Worm (Caenorhabditis elegans) whole organism, L2 larva: ENCODE data around the gene C36B7.5.

Source experiments
- C34F6.9 ChIP-seq: fragments of 150-350 bp; optimal IDR thresholded peaks from 2 replicates; lab custom pipeline; 2014; ENCODE audit warnings: missing biosample characterization, missing genetic modification characterization
- F13H6.1 ChIP-seq: sonication (generic microtip); optimal IDR thresholded peaks from 2 replicates; lab custom pipeline; 2016; ENCODE audit warnings: missing genetic modification characterization, missing compliant biosample characterization
- R02D3.7 ChIP-seq: fragments of 150-350 bp; optimal IDR thresholded peaks from 2 replicates; lab custom pipeline; 2014; ENCODE audit warnings: missing biosample characterization, missing genetic modification characterization
- Y55F3AM.14 ChIP-seq: fragments of 200-800 bp; sonication (Bioruptor generic); optimal IDR thresholded peaks from 2 replicates; lab custom pipeline; 2018; ENCODE audit warnings: mild to moderate bottlenecking, missing genetic modification characterization, missing compliant biosample characterization
- alr-1 ChIP-seq: fragments of 150-350 bp; optimal IDR thresholded peaks from 2 replicates; lab custom pipeline; 2014; ENCODE audit warnings: missing biosample characterization, missing genetic modification characterization
- ama-1 ChIP-seq: fragments of 150-350 bp; optimal IDR thresholded peaks from 2 replicates; lab custom pipeline; 2018; ENCODE audit warnings: inconsistent platforms
- blmp-1 ChIP-seq: sonication (generic microtip); optimal IDR thresholded peaks from 2 replicates; lab custom pipeline; 2017; ENCODE audit warnings: missing genetic modification characterization, mild to moderate bottlenecking, missing compliant biosample characterization, antibody characterized with exemption, moderate library complexity; ENCODE audit not compliant: insufficient read depth
- ceh-82 ChIP-seq: fragments of 150-350 bp; optimal IDR thresholded peaks from 2 replicates; lab custom pipeline; 2014; ENCODE audit warnings: missing biosample characterization, missing genetic modification characterization
- crh-2 ChIP-seq: sonication (generic microtip); optimal IDR thresholded peaks from 2 replicates; lab custom pipeline; 2017; ENCODE audit warnings: missing biosample characterization, missing genetic modification characterization
- egl-27 ChIP-seq: sonication (generic microtip); optimal IDR thresholded peaks from 3 replicates; lab custom pipeline; 2017; ENCODE audit warnings: missing biosample characterization, missing genetic modification reagents, missing genetic modification characterization
- elt-1 ChIP-seq: fragments of 150-350 bp; optimal IDR thresholded peaks from 2 replicates; lab custom pipeline; 2014; ENCODE audit warnings: missing biosample characterization, missing genetic modification characterization
- elt-3 ChIP-seq: sonication (generic microtip); optimal IDR thresholded peaks from 2 replicates; lab custom pipeline; 2017; ENCODE audit warnings: missing biosample characterization, missing genetic modification characterization
- fos-1 ChIP-seq: fragments of 150-350 bp; optimal IDR thresholded peaks from 2 replicates; lab custom pipeline; 2014; ENCODE audit warnings: missing biosample characterization, missing genetic modification characterization
- gmeb-1 ChIP-seq: fragments of 150-350 bp; optimal IDR thresholded peaks from 2 replicates; lab custom pipeline; 2014; ENCODE audit warnings: missing biosample characterization, missing genetic modification characterization
- lin-11 ChIP-seq: fragments of 150-350 bp; sonication (generic microtip); optimal IDR thresholded peaks from 2 replicates; lab custom pipeline; 2014; ENCODE audit warnings: missing biosample characterization, missing genetic modification characterization, inconsistent platforms, mixed read lengths
- lin-13 ChIP-seq: fragments of 150-350 bp; optimal IDR thresholded peaks from 2 replicates; lab custom pipeline; 2014; ENCODE audit warnings: missing biosample characterization, missing genetic modification reagents, missing genetic modification characterization
- lin-39 ChIP-seq: fragments of 150-350 bp; optimal IDR thresholded peaks from 2 replicates; lab custom pipeline; 2014; ENCODE audit warnings: missing biosample characterization, missing genetic modification reagents, missing genetic modification characterization
- lsy-2 ChIP-seq, 2 experiments: fragments of 150-350 bp in 1 of 2; sonication (generic microtip) in 1 of 2; optimal IDR thresholded peaks; 2 replicates each; lab custom pipeline; 2014 to 2017; ENCODE audit warnings: missing biosample characterization in 2 of 2, missing genetic modification characterization in 2 of 2
- mdl-1 ChIP-seq, 2 experiments: fragments of 150-350 bp in 1 of 2; sonication (generic microtip) in 1 of 2; optimal IDR thresholded peaks; 2 replicates each; lab custom pipeline; 2017; ENCODE audit warnings: missing biosample characterization in 2 of 2, missing genetic modification characterization in 2 of 2
- nhr-10 ChIP-seq: sonication (generic microtip); optimal IDR thresholded peaks from 2 replicates; lab custom pipeline; 2017; ENCODE audit warnings: missing biosample characterization, missing genetic modification characterization
- nhr-129 ChIP-seq: fragments of 150-350 bp; optimal IDR thresholded peaks from 2 replicates; lab custom pipeline; 2014; ENCODE audit warnings: missing biosample characterization, missing genetic modification characterization
- nhr-23 ChIP-seq: fragments of 150-350 bp; optimal IDR thresholded peaks from 2 replicates; lab custom pipeline; 2014; ENCODE audit warnings: missing biosample characterization, missing genetic modification reagents, missing genetic modification characterization
- nhr-237 ChIP-seq: fragments of 150-350 bp; optimal IDR thresholded peaks from 2 replicates; lab custom pipeline; 2014; ENCODE audit warnings: missing biosample characterization, missing genetic modification characterization
- nhr-25 ChIP-seq: fragments of 150-350 bp; sonication (generic microtip); optimal IDR thresholded peaks from 3 replicates; lab custom pipeline; 2014; ENCODE audit warnings: missing biosample characterization, missing genetic modification characterization
- nhr-6 ChIP-seq: fragments of 150-350 bp; optimal IDR thresholded peaks from 2 replicates; lab custom pipeline; 2014; ENCODE audit warnings: missing biosample characterization, missing genetic modification characterization
- nhr-77 ChIP-seq: fragments of 150-350 bp; optimal IDR thresholded peaks from 2 replicates; lab custom pipeline; 2014; ENCODE audit warnings: missing biosample characterization, missing genetic modification characterization
- peb-1 ChIP-seq: fragments of 150-350 bp; optimal IDR thresholded peaks from 2 replicates; lab custom pipeline; 2014; ENCODE audit warnings: missing biosample characterization, missing genetic modification characterization
- sem-4 ChIP-seq: fragments of 150-350 bp; optimal IDR thresholded peaks from 2 replicates; lab custom pipeline; 2014; ENCODE audit warnings: missing biosample characterization, missing genetic modification reagents, missing genetic modification characterization
- sma-3 ChIP-seq: sonication (generic microtip); optimal IDR thresholded peaks from 2 replicates; lab custom pipeline; 2016; ENCODE audit warnings: missing genetic modification reagents, missing genetic modification characterization, missing compliant biosample characterization
- sma-9 ChIP-seq, 2 experiments: fragments of 150-350 bp in 1 of 2; sonication (generic microtip) in 1 of 2; optimal IDR thresholded peaks; 2 replicates each; lab custom pipeline; 2014 to 2016; ENCODE audit warnings: missing genetic modification characterization in 2 of 2, mild to moderate bottlenecking in 1 of 2, missing biosample characterization in 1 of 2, missing compliant biosample characterization in 1 of 2, missing genetic modification reagents in 1 of 2, moderate library complexity in 1 of 2
- unc-39 ChIP-seq: fragments of 150-350 bp; optimal IDR thresholded peaks from 2 replicates; lab custom pipeline; 2014; ENCODE audit warnings: missing biosample characterization, missing genetic modification characterization
- zag-1 ChIP-seq: fragments of 150-350 bp; optimal IDR thresholded peaks from 2 replicates; lab custom pipeline; 2014; ENCODE audit warnings: missing biosample characterization, missing genetic modification characterization
- ztf-1 ChIP-seq: fragments of 200-800 bp; sonication (Bioruptor generic); conservative IDR thresholded peaks from 2 replicates; pipeline ENCODE4 v1.3.6; 2022; ENCODE audit warnings: missing genetic modification characterization, missing compliant biosample characterization
- ztf-11 ChIP-seq: sonication (generic microtip); optimal IDR thresholded peaks from 2 replicates; lab custom pipeline; 2017; ENCODE audit warnings: missing biosample characterization, missing genetic modification characterization

The C36B7.5 gene

DNA sequence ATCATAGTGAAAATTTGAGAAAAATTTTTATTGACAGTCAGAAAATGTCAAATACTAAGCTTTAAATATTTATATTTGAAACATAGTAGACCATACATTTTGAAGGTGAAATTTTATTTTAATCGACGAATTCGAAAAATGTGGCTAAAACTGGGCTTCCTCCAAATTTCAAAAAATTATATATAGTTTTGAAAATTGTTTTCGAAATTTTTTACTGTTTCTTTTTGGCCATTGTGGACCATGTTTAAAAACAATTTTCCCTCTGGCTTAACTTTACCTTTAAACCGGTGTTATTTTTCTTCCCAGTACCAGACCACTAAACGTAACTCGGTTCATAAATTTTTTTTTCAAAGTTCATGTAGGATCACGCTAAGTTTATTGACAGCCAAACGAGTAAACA is 26.4 kb upstream of the C36B7.5 start:
- TF ChIP-seq elt-1 (tag; lab: Kevin White, UChicago) (no peak), unc-39 (tag; lab: Kevin White, UChicago) (no peak), lin-11 (no peak), peb-1 (no peak), zag-1 (tag; lab: Kevin White, UChicago) (no peak), alr-1 (tag; lab: Kevin White, UChicago) (no peak), nhr-129 (no peak), nhr-23 (tag; lab: Kevin White, UChicago) (no peak), R02D3.7 (tag; lab: Kevin White, UChicago) (no peak), sma-9 (GFP tag; optimal IDR thresholded peaks at IDR 0.05; lab: Kevin White, UChicago) (no peak), sma-9 (tag; optimal IDR thresholded peaks at IDR 0.05; lab: Kevin White, UChicago) (no peak), nhr-25 (tag; lab: Kevin White, UChicago) (no peak), ceh-82 (no peak), mdl-1 (tag; optimal IDR thresholded peaks at IDR 0.05; lab: Kevin White, UChicago) (no peak), Y55F3AM.14 (GFP tag; lab: Kevin White, UChicago) (no peak)

DNA sequence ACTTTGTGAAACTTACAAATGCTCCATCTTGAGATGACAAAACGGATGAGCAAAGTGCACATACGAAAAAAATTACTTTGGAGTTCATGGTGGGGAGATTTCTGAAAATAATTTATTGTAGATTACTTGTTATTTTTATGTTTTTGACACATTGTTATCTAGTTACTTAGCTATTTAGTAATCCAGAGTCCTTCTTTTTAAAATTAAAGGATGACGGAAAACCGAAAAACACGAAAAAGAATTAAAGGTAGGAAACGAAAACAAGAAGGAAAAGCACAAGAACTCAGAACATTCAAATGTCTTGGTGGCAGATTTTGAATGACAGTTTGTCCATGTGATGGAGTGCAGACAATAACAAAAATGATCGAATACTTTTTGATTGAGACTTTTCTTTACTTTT is 20.6 kb upstream of the C36B7.5 start, which contains the start of gene hen-1:
TSS of gene hen-1 (minus strand) at position 101 of the 400 bp plus-strand sequence.
- TF ChIP-seq C34F6.9 (tag; lab: Kevin White, UChicago) (no peak), lin-39 (tag; lab: Kevin White, UChicago) (no peak), R02D3.7 (tag; lab: Kevin White, UChicago) (no peak), elt-1 (tag; lab: Kevin White, UChicago) (no peak), nhr-237 (tag; lab: Kevin White, UChicago) (no peak), nhr-10 (tag; lab: Kevin White, UChicago) (no peak), ceh-82 (no peak), nhr-25 (tag; lab: Kevin White, UChicago) (no peak), sem-4 (tag; lab: Kevin White, UChicago) (no peak), mdl-1 (tag; optimal IDR thresholded peaks at IDR 0.05; lab: Kevin White, UChicago) (no peak), elt-3 (tag; lab: Kevin White, UChicago) (no peak), nhr-6 (no peak), F13H6.1 (no peak), sma-9 (GFP tag; optimal IDR thresholded peaks at IDR 0.05; lab: Kevin White, UChicago) (no peak), sma-9 (tag; optimal IDR thresholded peaks at IDR 0.05; lab: Kevin White, UChicago) (no peak), lin-13 (no peak)

- TF ChIP-seq gmeb-1 (no peak), blmp-1 (tag; lab: Kevin White, UChicago) (no peak), sma-3 (GFP tag; lab: Kevin White, UChicago) (no peak), crh-2 (tag; lab: Kevin White, UChicago) (no peak), ceh-82 (no peak), egl-27 (tag; lab: Kevin White, UChicago) (no peak), nhr-10 (tag; lab: Kevin White, UChicago) (no peak), lsy-2 (tag; optimal IDR thresholded peaks at IDR 0.05; lab: Kevin White, UChicago) (no peak), nhr-23 (tag; lab: Kevin White, UChicago) (no peak)
Observed at ce11 chrX:7112589-7112988, 16.3 kb upstream of the C36B7.5 start, which contains the start of gene C36B7.1. Gene C36B7.1 (plus strand): TSS chrX:7112889.

- TF ChIP-seq ama-1 (lab: Kevin White, UChicago): no peak
- no peak for TF ChIP-seq sma-9 (GFP tag; optimal IDR thresholded peaks at IDR 0.05; lab: Kevin White, UChicago)
- TF ChIP-seq sma-9 (tag; optimal IDR thresholded peaks at IDR 0.05; lab: Kevin White, UChicago): no peak
- TF ChIP-seq, all 48 proteins: peak for 0
Observed at ce11 chrX:7106103-7106502, 9.9 kb upstream of the C36B7.5 start, which contains the start of gene C36B7.2. Gene C36B7.2 (plus strand): TSS chrX:7106403.

ce11 chrX:7101477-7101876 is 5.2 kb upstream of the C36B7.5 start, which contains the start of gene C36B7.3:
Gene C36B7.3 (plus strand): TSS chrX:7101777.
- TF ChIP-seq ztf-1 (GFP tag; lab: Robert Waterston, UW) (no peak), C34F6.9 (tag; lab: Kevin White, UChicago) (no peak), unc-39 (tag; lab: Kevin White, UChicago) (no peak), zag-1 (tag; lab: Kevin White, UChicago) (no peak), lsy-2 (tag; optimal IDR thresholded peaks at IDR 0.05; lab: Kevin White, UChicago) (no peak), lin-39 (tag; lab: Kevin White, UChicago) (no peak), elt-3 (tag; lab: Kevin White, UChicago) (no peak), nhr-6 (no peak), nhr-77 (no peak), ztf-11 (tag; lab: Kevin White, UChicago) (no peak), fos-1 (tag; lab: Kevin White, UChicago) (no peak), ceh-82 (no peak)
